Fruit fly (Drosophila melanogaster) whole organism, embryonic: ENCODE data around the gene TwdlK.

Source experiments
- Adf1 ChIP-seq: fragments of 200-800 bp; sonication (Bioruptor generic); IDR thresholded peaks from 2 replicates; pipeline ENCODE4 v1.3.6; 2022; ENCODE audit warnings: missing biosample characterization, missing genetic modification characterization
- Awh ChIP-seq: fragments of 200-800 bp; sonication (Bioruptor generic); IDR thresholded peaks from 2 replicates; pipeline ENCODE4, ENCODE4 v1.3.6; 2022; ENCODE audit warnings: missing biosample characterization, missing genetic modification characterization
- Bteb2 ChIP-seq: fragments of 200-800 bp; sonication (Bioruptor generic); optimal IDR thresholded peaks from 2 replicates; lab custom pipeline; 2016; ENCODE audit warnings: missing biosample characterization, missing genetic modification characterization
- CG10321 ChIP-seq: fragments of 200-800 bp; sonication (Bioruptor generic); IDR thresholded peaks from 2 replicates; pipeline ENCODE4 v1.3.6; 2022; ENCODE audit warnings: missing biosample characterization, missing genetic modification characterization
- CG12769 ChIP-seq: fragments of 200-800 bp; sonication (Bioruptor generic); optimal IDR thresholded peaks from 2 replicates; lab custom pipeline; 2019; ENCODE audit warnings: missing biosample characterization, mild to moderate bottlenecking, missing genetic modification characterization, moderate library complexity
- CG15269 ChIP-seq: fragments of 200-800 bp; sonication (Bioruptor generic); optimal IDR thresholded peaks from 2 replicates; lab custom pipeline; 2018; ENCODE audit warnings: missing biosample characterization, mild to moderate bottlenecking, missing genetic modification characterization, moderate library complexity
- CG17361 ChIP-seq: fragments of 200-800 bp; sonication (Bioruptor generic); IDR thresholded peaks from 3 replicates; pipeline ENCODE4 v1.3.6; 2022; ENCODE audit warnings: missing biosample characterization, missing genetic modification characterization
- CG17912 ChIP-seq: fragments of 200-800 bp; sonication (Bioruptor generic); optimal IDR thresholded peaks from 2 replicates; lab custom pipeline; 2018; ENCODE audit warnings: missing biosample characterization, mild to moderate bottlenecking, missing genetic modification characterization
- CG32772 ChIP-seq: fragments of 200-800 bp; sonication (Bioruptor generic); IDR thresholded peaks from 2 replicates; pipeline ENCODE4 v1.3.6; 2022; ENCODE audit warnings: missing biosample characterization, missing genetic modification characterization
- CG4707 ChIP-seq: fragments of 200-800 bp; sonication (Bioruptor generic); optimal IDR thresholded peaks from 2 replicates; lab custom pipeline; 2018; ENCODE audit warnings: missing biosample characterization, mild to moderate bottlenecking, missing genetic modification characterization, moderate library complexity
- CG4730 ChIP-seq: fragments of 200-800 bp; sonication (Bioruptor generic); IDR thresholded peaks from 2 replicates; pipeline ENCODE4 v1.3.6; 2022; ENCODE audit warnings: missing biosample characterization, missing genetic modification characterization
- CG6689 ChIP-seq: fragments of 200-800 bp; sonication (Bioruptor generic); IDR thresholded peaks from 2 replicates; pipeline ENCODE4 v1.3.6; 2022; ENCODE audit warnings: missing biosample characterization, missing genetic modification characterization
- CG7556 ChIP-seq: fragments of 200-800 bp; sonication (Bioruptor generic); optimal IDR thresholded peaks from 2 replicates; lab custom pipeline; 2017; ENCODE audit warnings: missing biosample characterization, mild to moderate bottlenecking, missing genetic modification characterization
- CG7987 ChIP-seq: fragments of 200-800 bp; sonication (Bioruptor generic); optimal IDR thresholded peaks from 2 replicates; lab custom pipeline; 2018; ENCODE audit warnings: missing biosample characterization, mild to moderate bottlenecking, missing genetic modification characterization, moderate library complexity
- Deaf1 ChIP-seq: fragments of 200-800 bp; optimal IDR thresholded peaks from 3 replicates; lab custom pipeline; 2019; ENCODE audit warnings: missing biosample characterization, mild to moderate bottlenecking, missing genetic modification characterization, moderate library complexity
- Dll ChIP-seq: fragments of 200-800 bp; sonication (Bioruptor generic); IDR thresholded peaks from 4 replicates; pipeline ENCODE4 v1.3.6; 2022; ENCODE audit warnings: missing biosample characterization, missing genetic modification characterization; ENCODE audit not compliant: partially characterized antibody
- Hand ChIP-seq: fragments of 200-800 bp; sonication (Bioruptor generic); optimal IDR thresholded peaks from 2 replicates; lab custom pipeline; 2017; ENCODE audit warnings: mild to moderate bottlenecking, missing biosample characterization, missing genetic modification reagents, missing genetic modification characterization
- HmgZ ChIP-seq: fragments of 200-800 bp; sonication (Bioruptor generic); optimal IDR thresholded peaks from 2 replicates; lab custom pipeline; 2018; ENCODE audit warnings: missing biosample characterization, mild to moderate bottlenecking, missing genetic modification characterization
- Kr ChIP-seq: fragments of 200-800 bp; sonication (Bioruptor generic); optimal IDR thresholded peaks from 2 replicates; lab custom pipeline; 2017; ENCODE audit warnings: missing biosample characterization, mild to moderate bottlenecking, missing genetic modification characterization
- Rx ChIP-seq: fragments of 200-800 bp; sonication (Bioruptor generic); IDR thresholded peaks from 2 replicates; pipeline ENCODE4 v1.3.6; 2022; ENCODE audit warnings: missing biosample characterization, missing genetic modification characterization
- Scr ChIP-seq: fragments of 200-800 bp; sonication (Bioruptor generic); IDR thresholded peaks from 2 replicates; pipeline ENCODE4 v1.3.6; 2022; ENCODE audit warnings: missing biosample characterization, missing genetic modification characterization; ENCODE audit not compliant: partially characterized antibody
- Sox100B ChIP-seq: fragments of 200-800 bp; sonication (Bioruptor generic); optimal IDR thresholded peaks from 3 replicates; lab custom pipeline; 2018; ENCODE audit warnings: missing biosample characterization, mild to moderate bottlenecking, missing genetic modification characterization
- Sry-δ ChIP-seq: fragments of 200-800 bp; sonication (Bioruptor generic); optimal IDR thresholded peaks from 2 replicates; lab custom pipeline; 2016; ENCODE audit warnings: missing biosample characterization, missing genetic modification characterization
- Ssrp ChIP-seq: fragments of 200-800 bp; sonication (Bioruptor generic); optimal IDR thresholded peaks from 2 replicates; lab custom pipeline; 2018; ENCODE audit warnings: missing biosample characterization, mild to moderate bottlenecking, missing genetic modification characterization, moderate library complexity
- abd-A ChIP-seq: fragments of 200-800 bp; sonication (Bioruptor generic); optimal IDR thresholded peaks from 3 replicates; lab custom pipeline; 2019; ENCODE audit warnings: missing biosample characterization, mild to moderate bottlenecking, missing genetic modification characterization, moderate library complexity
- cwo ChIP-seq: fragments of 200-800 bp; sonication (Bioruptor generic); optimal IDR thresholded peaks from 3 replicates; lab custom pipeline; 2017; ENCODE audit warnings: missing biosample characterization, missing genetic modification characterization, mild to moderate bottlenecking, moderate library complexity, missing genetic modification reagents
- dm ChIP-seq: fragments of 200-800 bp; sonication (Bioruptor generic); optimal IDR thresholded peaks from 3 replicates; lab custom pipeline; 2016; ENCODE audit warnings: missing biosample characterization, missing genetic modification characterization
- nmo ChIP-seq: fragments of 200-800 bp; sonication (Bioruptor generic); optimal IDR thresholded peaks from 2 replicates; lab custom pipeline; 2018; ENCODE audit warnings: missing biosample characterization, mild to moderate bottlenecking, missing genetic modification characterization, moderate library complexity
- nom ChIP-seq: fragments of 200-800 bp; sonication (Bioruptor generic); optimal IDR thresholded peaks from 2 replicates; lab custom pipeline; 2017; ENCODE audit warnings: missing biosample characterization, missing genetic modification characterization, mild to moderate bottlenecking, moderate library complexity, missing genetic modification reagents
- pzg ChIP-seq: fragments of 200-800 bp; sonication (Bioruptor generic); optimal IDR thresholded peaks from 3 replicates; lab custom pipeline; 2018; ENCODE audit warnings: missing biosample characterization, mild to moderate bottlenecking, missing genetic modification characterization, moderate library complexity
- ssp ChIP-seq: fragments of 200-800 bp; sonication (Bioruptor generic); IDR thresholded peaks from 2 replicates; pipeline ENCODE4 v1.3.6; 2022; ENCODE audit warnings: missing biosample characterization, missing genetic modification characterization
- tll ChIP-seq, 2 experiments: fragments of 200-800 bp in 1 of 2; fragments of >200 bp in 1 of 2; sonication (Bioruptor generic) in 1 of 2; optimal IDR thresholded peaks; 2 replicates each; lab custom pipeline; 2017 to 2019; ENCODE audit warnings: missing biosample characterization in 2 of 2, missing genetic modification characterization in 2 of 2, mild to moderate bottlenecking in 1 of 2, moderate library complexity in 1 of 2
- tna ChIP-seq: fragments of 200-800 bp; sonication (Bioruptor generic); IDR thresholded peaks from 2 replicates; pipeline ENCODE4 v1.3.6; 2022; ENCODE audit warnings: missing biosample characterization, missing genetic modification characterization; ENCODE audit not compliant: partially characterized antibody
- trem ChIP-seq: fragments of 200-800 bp; optimal IDR thresholded peaks from 3 replicates; lab custom pipeline; 2019; ENCODE audit warnings: missing biosample characterization, mild to moderate bottlenecking, missing genetic modification characterization, moderate library complexity
- vvl ChIP-seq: fragments of 200-800 bp; sonication (Bioruptor generic); IDR thresholded peaks from 2 replicates; pipeline ENCODE4 v1.3.6; 2022; ENCODE audit warnings: missing biosample characterization, missing genetic modification characterization
- wek ChIP-seq: fragments of 200-800 bp; sonication (Bioruptor generic); optimal IDR thresholded peaks from 3 replicates; lab custom pipeline; 2018; ENCODE audit warnings: missing biosample characterization, mild to moderate bottlenecking, missing genetic modification characterization, moderate library complexity
- zfh2 ChIP-seq: fragments of 200-800 bp; sonication (Bioruptor generic); optimal IDR thresholded peaks from 2 replicates; lab custom pipeline; 2016; ENCODE audit warnings: missing biosample characterization, missing genetic modification characterization

The TwdlK gene

dm6 chr3R:26654594-26654993 is 26.1 kb upstream of the TwdlK start (continued):
- TF ChIP-seq dm (GFP tag; lab: Kevin White, UChicago) (no peak), CG32772 (peak; percentile 48; the same call in 1 of the 2 replicates), nmo (GFP tag; lab: Kevin White, UChicago) (peak; percentile 32), zfh2 (GFP tag; lab: Kevin White, UChicago) (peak; percentile 45), CG7987 (GFP tag; lab: Kevin White, UChicago) (no peak), pzg (GFP tag; lab: Kevin White, UChicago) (no peak), ssp (no peak), Adf1 (no peak), nom (GFP tag; lab: Kevin White, UChicago) (no peak), HmgZ (tag; lab: Kevin White, UChicago) (no peak), Hand (GFP tag; lab: Kevin White, UChicago) (peak; percentile 34), CG4707 (GFP tag; lab: Kevin White, UChicago) (no peak), Kr (GFP tag; lab: Kevin White, UChicago) (no peak), Sox100B (GFP tag; lab: Kevin White, UChicago) (peak; percentile 54), CG6689 (peak; percentile 69), cwo (peak; percentile 51)

DNA sequence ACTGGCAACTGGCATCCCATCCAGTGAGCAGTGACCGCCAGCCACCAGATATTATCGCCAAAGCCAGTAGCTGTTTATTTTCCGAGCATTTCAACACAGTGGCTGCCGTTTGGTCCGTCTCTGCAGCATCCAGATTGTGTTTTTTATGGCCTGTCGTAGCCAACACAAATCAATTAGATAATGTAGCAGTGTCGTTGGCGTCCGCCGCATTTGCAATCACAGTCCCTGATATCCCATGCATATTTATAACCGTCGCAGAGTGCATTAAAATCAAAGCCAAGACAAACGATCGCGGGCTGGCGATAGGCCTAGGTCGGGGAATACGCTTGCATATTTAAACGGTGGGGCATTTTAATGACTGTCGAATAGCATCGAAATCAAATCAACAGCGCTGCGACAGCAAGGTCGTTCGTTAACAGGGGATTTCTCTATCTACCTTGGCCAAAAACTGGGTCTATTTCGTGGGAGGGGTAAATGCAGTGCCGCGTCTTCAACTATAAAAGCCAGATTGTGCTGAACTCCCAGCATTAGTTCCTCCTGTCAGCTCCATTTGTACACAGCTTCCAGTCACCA is 11.1 kb upstream of the TwdlK start, which contains the start of gene TwdlD:
TSS of gene TwdlD (plus strand) at position 523 of the 573 bp plus-strand sequence.
- peak; percentile 61 for TF ChIP-seq Awh (GFP tag; lab: Robert Waterston, UW)
- peak; percentile 13 for TF ChIP-seq CG15269 (tag; lab: Kevin White, UChicago)
- TF ChIP-seq wek (GFP tag; lab: Kevin White, UChicago), result no peak
- no peak for TF ChIP-seq Scr (GFP tag; lab: Robert Waterston, UW)
- TF ChIP-seq vvl, result peak; percentile 86
- TF ChIP-seq CG10321, result no peak
- TF ChIP-seq Deaf1 (tag; lab: Kevin White, UChicago), result no peak
- TF ChIP-seq CG4730 (GFP tag; lab: Robert Waterston, UW), result no peak
- peak; percentile 55 for TF ChIP-seq abd-A (tag; lab: Kevin White, UChicago)
- no peak for TF ChIP-seq Rx (GFP tag; lab: Robert Waterston, UW)
- peak; percentile 17 for TF ChIP-seq CG12769 (tag; lab: Kevin White, UChicago)

DNA sequence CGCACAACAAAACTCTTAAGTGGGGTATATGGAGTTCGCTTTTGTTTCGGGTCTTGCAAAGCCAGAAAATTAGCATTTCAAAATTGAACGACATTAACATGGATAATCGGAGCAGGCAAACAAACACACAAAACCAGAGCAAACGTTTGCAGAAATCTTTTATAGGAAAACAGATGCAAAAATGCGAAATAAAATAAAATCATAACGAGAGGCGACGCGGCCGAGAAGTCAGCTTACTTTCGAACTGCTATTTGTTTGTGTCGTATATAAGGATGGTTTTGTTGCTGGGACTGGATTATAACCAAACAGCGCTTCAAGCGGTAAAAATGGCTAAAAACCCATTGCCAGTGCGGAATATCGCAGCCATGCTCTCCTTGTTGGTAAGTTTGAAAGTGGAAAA is 7.9 kb upstream of the TwdlK start, which contains the start of gene TwdlS:
TSS of gene TwdlS (plus strand) at position 301 of the 400 bp plus-strand sequence.
- TF ChIP-seq tll (GFP tag; optimal IDR thresholded peaks at IDR 0.05; lab: Kevin White, UChicago) (no peak), CG7556 (no peak), Sry-δ (GFP tag; lab: Kevin White, UChicago) (no peak), CG17361 (GFP tag; lab: Robert Waterston, UW) (no peak), Bteb2 (no peak), tna (GFP tag; lab: Robert Waterston, UW) (no peak), trem (tag; lab: Kevin White, UChicago) (no peak), CG17912 (GFP tag; lab: Kevin White, UChicago) (no peak), Ssrp (tag; lab: Kevin White, UChicago) (no peak), Dll (no peak)
- TF ChIP-seq, all 482 proteins: peak for 0
